Worm (Caenorhabditis elegans) whole organism, early embryonic: ENCODE data around the gene str-146.

Source experiments
- B0310.2 ChIP-seq: sonication (generic microtip); optimal IDR thresholded peaks from 2 replicates; lab custom pipeline; 2016; ENCODE audit warnings: mild to moderate bottlenecking, missing genetic modification characterization, missing compliant biosample characterization
- F13C5.2 ChIP-seq: sonication (generic microtip); optimal IDR thresholded peaks from 2 replicates; lab custom pipeline; 2017; ENCODE audit warnings: mild to moderate bottlenecking, missing genetic modification characterization, inconsistent platforms, missing compliant biosample characterization
- aly-1 ChIP-seq: sonication (generic microtip); optimal IDR thresholded peaks from 2 replicates; lab custom pipeline; 2016; ENCODE audit warnings: missing genetic modification characterization, missing compliant biosample characterization
- ama-1 ChIP-seq: fragments of 150-350 bp; optimal IDR thresholded peaks from 2 replicates; lab custom pipeline; 2014
- ceh-13 ChIP-seq: fragments of 200-800 bp; sonication (Bioruptor generic); optimal IDR thresholded peaks from 2 replicates; lab custom pipeline; 2018; ENCODE audit warnings: mild to moderate bottlenecking, missing genetic modification characterization, missing compliant biosample characterization
- ceh-36 ChIP-seq: sonication (generic microtip); optimal IDR thresholded peaks from 2 replicates; lab custom pipeline; 2016; ENCODE audit warnings: missing genetic modification characterization, inconsistent platforms, missing compliant biosample characterization
- ets-7 ChIP-seq: sonication (generic microtip); optimal IDR thresholded peaks from 2 replicates; lab custom pipeline; 2016; ENCODE audit warnings: missing genotype, missing genetic modification characterization, missing compliant biosample characterization
- flt-1 ChIP-seq: fragments of 200-800 bp; sonication (Bioruptor generic); IDR thresholded peaks from 2 replicates; pipeline ENCODE4 v1.3.6; 2022; ENCODE audit warnings: missing genetic modification characterization, missing compliant biosample characterization
- hmbx-1 ChIP-seq: sonication (generic microtip); optimal IDR thresholded peaks from 2 replicates; lab custom pipeline; 2016; ENCODE audit warnings: mild to moderate bottlenecking, missing genetic modification characterization, missing compliant biosample characterization
- hmg-4 ChIP-seq: fragments of 200-800 bp; sonication (Bioruptor generic); optimal IDR thresholded peaks from 2 replicates; lab custom pipeline; 2018; ENCODE audit warnings: mild to moderate bottlenecking, missing genetic modification characterization, missing compliant biosample characterization
- hnd-1 ChIP-seq: sonication (generic microtip); optimal IDR thresholded peaks from 2 replicates; lab custom pipeline; 2016; ENCODE audit warnings: missing genetic modification characterization, missing compliant biosample characterization
- pes-1 ChIP-seq: fragments of 200-800 bp; sonication (Bioruptor generic); IDR thresholded peaks from 2 replicates; pipeline ENCODE4 v1.3.6; 2022; ENCODE audit warnings: missing genetic modification reagents, missing genetic modification characterization, missing compliant biosample characterization
- scrt-1 ChIP-seq: fragments of 200-800 bp; sonication (Bioruptor generic); IDR thresholded peaks from 2 replicates; pipeline ENCODE4 v1.3.6; 2022; ENCODE audit warnings: missing genetic modification characterization, missing compliant biosample characterization
- sea-1 ChIP-seq: fragments of 200-800 bp; sonication (Bioruptor generic); conservative IDR thresholded peaks from 2 replicates; pipeline ENCODE4 v1.3.6; 2022; ENCODE audit warnings: missing genetic modification characterization, missing compliant biosample characterization
- tbx-11 ChIP-seq: fragments of 200-800 bp; sonication (Bioruptor generic); IDR thresholded peaks from 2 replicates; pipeline ENCODE4 v1.3.6; 2022; ENCODE audit warnings: missing genetic modification characterization, missing compliant biosample characterization
- tbx-37 ChIP-seq: fragments of 200-800 bp; sonication (Bioruptor generic); conservative IDR thresholded peaks from 2 replicates; pipeline ENCODE4 v1.3.6; 2022; ENCODE audit warnings: missing genetic modification reagents, missing genetic modification characterization, missing compliant biosample characterization
- tra-4 ChIP-seq: sonication (generic microtip); optimal IDR thresholded peaks from 2 replicates; lab custom pipeline; 2017; ENCODE audit warnings: missing genetic modification characterization, missing compliant biosample characterization

Gene str-146

DNA sequence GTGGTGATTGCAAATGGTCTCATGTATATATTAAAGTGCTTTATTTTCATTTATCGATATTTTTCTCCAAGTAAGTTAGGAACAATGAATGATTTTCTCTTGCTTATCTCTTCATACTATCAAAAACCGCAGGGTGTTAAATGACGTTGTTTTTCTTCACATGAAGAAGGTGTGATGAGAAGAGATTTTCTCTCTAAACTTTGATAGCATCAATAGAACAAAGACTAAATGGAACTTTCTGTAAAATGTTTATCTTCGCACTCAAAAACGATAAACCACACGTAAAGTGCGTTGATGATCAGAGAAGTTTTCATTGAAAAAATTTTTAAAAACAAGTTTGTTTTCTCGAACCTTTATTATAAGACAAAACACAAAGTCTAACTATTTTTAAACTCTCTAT lies 15.5 kb downstream of the str-146 start:
- TF ChIP-seq ama-1 (no peak), ceh-36 (no peak), hmbx-1 (tag; lab: Kevin White, UChicago) (no peak), sea-1 (no peak), ceh-13 (GFP tag; lab: Kevin White, UChicago) (no peak), B0310.2 (tag; lab: Kevin White, UChicago) (no peak), scrt-1 (GFP tag; lab: Robert Waterston, UW) (no peak), tbx-11 (GFP tag; lab: Robert Waterston, UW) (no peak), aly-1 (tag; lab: Kevin White, UChicago) (no peak), tra-4 (tag; lab: Kevin White, UChicago) (no peak), F13C5.2 (tag; lab: Kevin White, UChicago) (no peak), tbx-37 (GFP tag; lab: Robert Waterston, UW) (no peak), hmg-4 (GFP tag; lab: Kevin White, UChicago) (no peak), hnd-1 (tag; lab: Kevin White, UChicago) (no peak), ets-7 (no peak), flt-1 (GFP tag; lab: Robert Waterston, UW) (no peak), pes-1 (GFP tag; lab: Robert Waterston, UW) (no peak)

ce11 chrV:8075712-8076111 lies 19.6 kb downstream of the str-146 start, which contains the start of gene catp-3:
catp-3 (plus strand) TSS chrV:8076012.
- TF ChIP-seq hnd-1 (tag; lab: Kevin White, UChicago): no peak
- TF ChIP-seq scrt-1 (GFP tag; lab: Robert Waterston, UW): no peak
- TF ChIP-seq tbx-11 (GFP tag; lab: Robert Waterston, UW): no peak
- TF ChIP-seq tbx-37 (GFP tag; lab: Robert Waterston, UW): no peak
- no peak for TF ChIP-seq aly-1 (tag; lab: Kevin White, UChicago)
- no peak for TF ChIP-seq F13C5.2 (tag; lab: Kevin White, UChicago)
- TF ChIP-seq sea-1: no peak

DNA sequence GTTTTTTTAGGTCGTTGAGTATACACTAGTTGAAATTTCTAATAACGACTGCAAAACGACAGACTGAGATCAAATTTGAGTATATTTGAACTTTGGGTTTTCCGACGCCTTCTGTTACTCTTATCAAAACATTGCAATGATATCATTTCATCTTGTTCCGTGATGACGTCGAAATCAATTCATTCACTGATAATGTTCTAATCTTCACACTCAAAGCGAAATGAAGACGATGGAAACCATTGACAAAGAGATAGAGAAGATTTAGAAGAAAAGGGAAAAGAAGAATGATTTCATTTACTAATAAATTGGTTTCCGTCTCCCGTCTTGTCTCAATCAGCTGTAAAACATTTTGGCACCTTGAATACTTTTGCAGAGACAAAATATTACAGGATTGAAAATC lies 22.1 kb downstream of the str-146 start:
- TF ChIP-seq B0310.2 (tag; lab: Kevin White, UChicago) (no peak), hnd-1 (tag; lab: Kevin White, UChicago) (no peak), ceh-13 (GFP tag; lab: Kevin White, UChicago) (no peak), pes-1 (GFP tag; lab: Robert Waterston, UW) (no peak), ama-1 (no peak), tbx-11 (GFP tag; lab: Robert Waterston, UW) (no peak), tbx-37 (GFP tag; lab: Robert Waterston, UW) (no peak), ets-7 (no peak)

DNA sequence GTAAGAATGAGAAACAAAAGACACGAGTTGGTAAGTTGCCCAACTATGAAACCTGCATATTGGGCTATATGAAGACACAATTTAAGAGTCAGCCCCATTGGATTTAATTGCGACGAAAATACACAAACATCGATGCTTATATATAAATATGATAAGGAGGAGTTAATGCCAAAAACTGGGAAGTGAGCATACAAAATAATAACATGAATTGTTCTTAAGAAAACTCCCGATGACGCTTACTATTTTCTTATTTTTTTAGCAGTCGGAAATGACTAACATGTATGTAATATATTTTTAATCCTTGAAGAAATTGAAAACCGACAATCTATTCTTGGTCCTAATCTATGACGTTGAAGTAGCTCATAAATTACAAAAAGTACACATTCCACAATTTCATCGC lies 23.2 kb downstream of the str-146 start, which contains the start of gene str-144:
TSS of gene str-144 (minus strand) at position 101 of the 400 bp plus-strand sequence.
- TF ChIP-seq ama-1 (no peak), tbx-37 (GFP tag; lab: Robert Waterston, UW) (no peak), scrt-1 (GFP tag; lab: Robert Waterston, UW) (no peak), hmg-4 (GFP tag; lab: Kevin White, UChicago) (no peak), tra-4 (tag; lab: Kevin White, UChicago) (no peak), B0310.2 (tag; lab: Kevin White, UChicago) (no peak), sea-1 (no peak), F13C5.2 (tag; lab: Kevin White, UChicago) (no peak), pes-1 (GFP tag; lab: Robert Waterston, UW) (no peak), ets-7 (no peak), flt-1 (GFP tag; lab: Robert Waterston, UW) (no peak), ceh-36 (no peak)

- TF ChIP-seq ama-1 (no peak), B0310.2 (tag; lab: Kevin White, UChicago) (no peak), tbx-11 (GFP tag; lab: Robert Waterston, UW) (no peak), hnd-1 (tag; lab: Kevin White, UChicago) (no peak), ceh-36 (no peak), ceh-13 (GFP tag; lab: Kevin White, UChicago) (no peak), aly-1 (tag; lab: Kevin White, UChicago) (no peak), sea-1 (no peak), pes-1 (GFP tag; lab: Robert Waterston, UW) (no peak)
These were observed 25.6 kb downstream of the str-146 start, which contains the start of gene str-143 for ce11 chrV:8069637-8070036. str-143 (minus strand) TSS chrV:8069737.

DNA sequence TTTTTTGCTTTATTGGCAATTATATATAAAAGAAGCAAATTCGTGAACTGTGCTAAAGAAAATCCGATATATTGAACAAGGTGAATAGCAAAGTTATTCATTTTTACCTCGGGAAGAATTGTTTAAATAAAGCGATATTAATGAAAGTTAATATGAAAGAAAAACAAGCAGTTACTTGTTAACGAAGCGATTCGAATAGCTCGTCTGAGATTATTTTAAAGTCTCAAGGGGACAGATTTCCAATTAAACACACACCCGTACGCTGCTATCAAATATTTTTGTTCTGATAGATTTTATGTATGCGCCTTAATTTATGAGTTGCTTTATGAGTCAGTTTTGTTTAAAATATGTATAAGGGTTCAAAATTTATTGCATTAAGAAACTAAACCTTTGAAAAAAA lies 27.5 kb downstream of the str-146 start, which contains the start of gene str-140:
TSS of gene str-140 (minus strand) at position 101 of the 400 bp plus-strand sequence.
- TF ChIP-seq scrt-1 (GFP tag; lab: Robert Waterston, UW): no peak
- TF ChIP-seq flt-1 (GFP tag; lab: Robert Waterston, UW): no peak
- TF ChIP-seq sea-1: no peak
- no peak for TF ChIP-seq aly-1 (tag; lab: Kevin White, UChicago)
- TF ChIP-seq hmbx-1 (tag; lab: Kevin White, UChicago): no peak
- no peak for TF ChIP-seq F13C5.2 (tag; lab: Kevin White, UChicago)
- TF ChIP-seq tbx-11 (GFP tag; lab: Robert Waterston, UW): no peak
- no peak for TF ChIP-seq ets-7
- no peak for TF ChIP-seq ama-1
- no peak for TF ChIP-seq hmg-4 (GFP tag; lab: Kevin White, UChicago)
- TF ChIP-seq pes-1 (GFP tag; lab: Robert Waterston, UW): no peak
- no peak for TF ChIP-seq ceh-36
- no peak for TF ChIP-seq ceh-13 (GFP tag; lab: Kevin White, UChicago)
- no peak for TF ChIP-seq tra-4 (tag; lab: Kevin White, UChicago)

DNA sequence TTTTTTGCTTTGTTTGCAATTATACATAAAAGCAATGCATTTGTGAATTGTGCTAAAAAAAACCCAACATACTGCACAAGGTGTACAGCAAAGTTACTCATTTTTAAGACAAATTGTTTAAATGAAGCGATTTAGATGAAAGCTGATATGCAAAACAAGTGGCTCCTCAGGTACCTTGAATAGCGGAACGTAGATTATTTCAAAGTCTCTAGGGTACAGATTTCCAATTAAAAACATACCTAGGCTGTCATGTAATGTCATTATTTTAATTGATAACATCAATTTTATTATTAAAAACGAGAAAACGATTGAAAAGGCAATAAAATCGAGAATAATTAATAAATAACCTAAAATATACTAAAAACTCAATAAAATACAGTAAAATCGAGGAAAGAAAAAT lies 33.2 kb downstream of the str-146 start, which contains the start of gene str-139:
TSS of gene str-139 (minus strand) at position 101 of the 400 bp plus-strand sequence.
- TF ChIP-seq hnd-1 (tag; lab: Kevin White, UChicago): no peak
- TF ChIP-seq hmg-4 (GFP tag; lab: Kevin White, UChicago): no peak
- no peak for TF ChIP-seq aly-1 (tag; lab: Kevin White, UChicago)
- TF ChIP-seq B0310.2 (tag; lab: Kevin White, UChicago): no peak
- no peak for TF ChIP-seq tra-4 (tag; lab: Kevin White, UChicago)
- TF ChIP-seq pes-1 (GFP tag; lab: Robert Waterston, UW): no peak
- no peak for TF ChIP-seq scrt-1 (GFP tag; lab: Robert Waterston, UW)
- TF ChIP-seq ceh-36: no peak
- no peak for TF ChIP-seq hmbx-1 (tag; lab: Kevin White, UChicago)
- no peak for TF ChIP-seq ets-7
- no peak for TF ChIP-seq flt-1 (GFP tag; lab: Robert Waterston, UW)
